Fruit fly (Drosophila melanogaster): ENCODE measurements around the gene CG32686.
A peak's percentile ranks its signal among the peaks of the same experiment; 100 is the strongest.

The CG32686 gene

dm6 chrX:10324836-10325566, 50.1 kb downstream of the CG32686 start (continued):
- TF ChIP-seq CG11762 (GFP tag; optimal IDR thresholded peaks at IDR 0.05; ENCODE audit: insufficient read depth): peak; percentile 23
- peak; percentile 89 for TF ChIP-seq Eip78C (GFP tag)
- peak; percentile 58 for TF ChIP-seq CG10631 (GFP tag; optimal IDR thresholded peaks at IDR 0.05)
- no peak for TF ChIP-seq CG15336 (GFP tag; IDR thresholded peaks at IDR 0.05)
- TF ChIP-seq lz (GFP tag; optimal IDR thresholded peaks at IDR 0.05): peak; percentile 49
- peak; percentile 42 for TF ChIP-seq Hr39 (GFP tag; optimal IDR thresholded peaks at IDR 0.05)
- peak; percentile 48 for TF ChIP-seq Eip75B (GFP tag; optimal IDR thresholded peaks at IDR 0.05)
- TF ChIP-seq CG32006 (GFP tag; optimal IDR thresholded peaks at IDR 0.05): peak; percentile 79
- TF ChIP-seq CG31627 (GFP tag; optimal IDR thresholded peaks at IDR 0.05): peak; percentile 57
- peak; percentile 36 for TF ChIP-seq CG10669 (GFP tag; optimal IDR thresholded peaks at IDR 0.05)
- TF ChIP-seq CG7368 (GFP tag; optimal IDR thresholded peaks at IDR 0.05): no peak
- TF ChIP-seq Sox15 (GFP tag; optimal IDR thresholded peaks at IDR 0.05): peak; percentile 24
- no peak for TF ChIP-seq CG3032 (tag; optimal IDR thresholded peaks at IDR 0.05)
- peak; percentile 73 for TF ChIP-seq vri (GFP tag; optimal IDR thresholded peaks at IDR 0.05)
- no peak for TF ChIP-seq Lpt (GFP tag; optimal IDR thresholded peaks at IDR 0.05)
- peak; percentile 39 for TF ChIP-seq CG6808 (GFP tag; optimal IDR thresholded peaks at IDR 0.05)

- TF ChIP-seq lz (GFP tag; optimal IDR thresholded peaks at IDR 0.05) (no peak), Met (GFP tag; optimal IDR thresholded peaks at IDR 0.05) (no peak)
These were observed 52.8 kb downstream of the CG32686 start for dm6 chrX:10322292-10322691.
